Fruit fly (Drosophila melanogaster) whole organism, embryonic: ENCODE data around the gene CG32436.

Experiments used
- CG11085 ChIP-seq: fragments of 200-800 bp; sonication (Bioruptor generic); IDR thresholded peaks from 2 replicates; pipeline ENCODE4 v1.3.6; 2022; ENCODE audit warnings: missing biosample characterization, missing genetic modification characterization
- croc ChIP-seq: fragments of 200-800 bp; sonication (Bioruptor generic); conservative IDR thresholded peaks from 3 replicates; pipeline ENCODE4 v1.3.6; 2022; ENCODE audit warnings: missing biosample characterization, missing genetic modification characterization
- salm ChIP-seq: fragments of 200-800 bp; sonication (Bioruptor generic); optimal IDR thresholded peaks from 2 replicates; lab custom pipeline; 2018; ENCODE audit warnings: missing biosample characterization, mild to moderate bottlenecking, missing genetic modification characterization

DNA sequence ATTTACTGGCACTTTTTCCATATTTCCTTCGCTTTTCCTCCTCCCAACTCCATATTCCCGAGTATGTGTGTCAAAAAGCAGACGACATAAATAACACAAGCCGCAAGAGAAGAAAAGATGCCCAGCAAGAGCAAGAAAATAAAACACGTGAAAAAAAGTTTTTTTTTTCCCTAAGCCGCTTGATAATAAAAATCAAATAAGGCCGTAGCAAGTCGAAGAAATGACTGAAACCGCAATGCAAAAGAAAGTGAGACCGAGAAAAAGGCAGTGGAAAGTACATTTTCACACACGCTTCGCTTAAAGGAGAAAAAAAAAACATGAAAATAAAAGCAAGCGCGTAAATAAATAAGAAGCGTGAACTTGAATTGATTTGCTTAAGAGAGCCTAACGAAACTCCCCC, 58.7 kb downstream of the CG32436 start:
- TF ChIP-seq CG11085 (GFP tag; lab: Robert Waterston, UW) (no peak), salm (tag; lab: Kevin White, UChicago) (no peak), croc (no peak)
